Worm (Caenorhabditis elegans): ENCODE measurements around the gene srh-299.

ce11 chrV:15865839-15866238, 2.7 kb downstream of the srh-299 start, which contains the start of gene srh-293:
- TF ChIP-seq nhr-11 (tag; optimal IDR thresholded peaks at IDR 0.05): no peak
- no peak for TF ChIP-seq ceh-45 (GFP tag; IDR thresholded peaks at IDR 0.05)
- no peak for TF ChIP-seq ceh-24 (tag; optimal IDR thresholded peaks at IDR 0.05)

All from whole organism, late embryonic.